Fruit fly (Drosophila melanogaster): ENCODE results near the gene Sxl.

The Sxl gene

DNA sequence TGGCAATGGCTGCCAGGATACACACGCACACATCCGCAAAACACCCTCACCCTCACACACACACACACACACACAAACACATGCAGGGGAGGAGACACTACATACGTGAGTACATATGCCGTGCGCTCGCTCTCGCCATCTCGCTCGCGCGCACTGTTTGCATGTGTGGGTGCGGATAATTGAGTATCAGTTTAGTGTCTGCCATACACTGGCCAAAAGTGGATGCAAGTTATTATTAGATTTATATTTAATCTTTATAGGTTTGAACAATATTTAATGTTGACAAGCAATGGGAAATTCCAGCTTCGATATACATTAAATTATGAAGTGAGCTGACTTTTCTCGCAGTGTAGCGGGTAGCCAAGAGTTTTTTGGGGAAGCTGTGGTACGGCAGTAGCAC lies 19.9 kb upstream of the Sxl start (continued):
- peak; percentile 17 for TF ChIP-seq Usf (GFP tag; optimal IDR thresholded peaks at IDR 0.05)
- peak; percentile 63; the same call in 1 of the 2 replicates for TF ChIP-seq sob (GFP tag; IDR thresholded peaks at IDR 0.05)
- TF ChIP-seq dpn (GFP tag; optimal IDR thresholded peaks at IDR 0.05): peak in 1 of 2 experiments; percentile 56
- TF ChIP-seq CG4707 (GFP tag; optimal IDR thresholded peaks at IDR 0.05): peak; percentile 40
- TF ChIP-seq Dp (GFP tag; optimal IDR thresholded peaks at IDR 0.05): no peak
- no peak for TF ChIP-seq nom (GFP tag; optimal IDR thresholded peaks at IDR 0.05)
- TF ChIP-seq CG4617 (GFP tag; optimal IDR thresholded peaks at IDR 0.05; ENCODE audit: borderline replicate concordance): peak; percentile 5
- TF ChIP-seq en (GFP tag; optimal IDR thresholded peaks at IDR 0.05): no peak
- TF ChIP-seq Oli (tag; optimal IDR thresholded peaks at IDR 0.05): peak; percentile 65
- 0 out of 3 replicates have a peak, but pooled peaks have one; percentile 27 for TF ChIP-seq CG11695 (GFP tag; IDR thresholded peaks at IDR 0.05)
- no peak for TF ChIP-seq Dip3 (GFP tag; optimal IDR thresholded peaks at IDR 0.05)
- no peak for TF ChIP-seq fu2 (GFP tag; optimal IDR thresholded peaks at IDR 0.05)
- TF ChIP-seq Doc3 (GFP tag; IDR thresholded peaks at IDR 0.05; ENCODE audit: partially characterized antibody): no peak
- TF ChIP-seq CG9797 (GFP tag; optimal IDR thresholded peaks at IDR 0.05): no peak
- TF ChIP-seq Doc2 (GFP tag; IDR thresholded peaks at IDR 0.05): no peak
- TF ChIP-seq CG4424 (GFP tag; optimal IDR thresholded peaks at IDR 0.05): peak; percentile 69
- no peak for TF ChIP-seq wdn (GFP tag; IDR thresholded peaks at IDR 0.05)
- TF ChIP-seq CkIIα-i1 (GFP tag; IDR thresholded peaks at IDR 0.05): no peak
- TF ChIP-seq CG11504 (tag; optimal IDR thresholded peaks at IDR 0.05): peak; percentile 73
- TF ChIP-seq Xbp1 (GFP tag; optimal IDR thresholded peaks at IDR 0.05): peak; percentile 65
- TF ChIP-seq bowl (GFP tag; IDR thresholded peaks at IDR 0.05): no peak
- TF ChIP-seq so (GFP tag; IDR thresholded peaks at IDR 0.05): no peak
- TF ChIP-seq Taf1 (GFP tag; IDR thresholded peaks at IDR 0.05): peak; percentile 41; the same call in 1 of the 2 replicates
- TF ChIP-seq CG13296 (GFP tag; optimal IDR thresholded peaks at IDR 0.05): peak; percentile 67
- TF ChIP-seq Abd-B (GFP tag; optimal IDR thresholded peaks at IDR 0.05): peak; percentile 42
- peak; percentile 22 for TF ChIP-seq CG2875 (GFP tag; optimal IDR thresholded peaks at IDR 0.05)
- no peak for TF ChIP-seq CG16813 (GFP tag; IDR thresholded peaks at IDR 0.05; ENCODE audit: partially characterized antibody)
- TF ChIP-seq usp (GFP tag; optimal IDR thresholded peaks at IDR 0.05): no peak
- no peak for TF ChIP-seq lbe (GFP tag; optimal IDR thresholded peaks at IDR 0.05)
- TF ChIP-seq gro (GFP tag; optimal IDR thresholded peaks at IDR 0.05): no peak
- TF ChIP-seq CG7786 (GFP tag; optimal IDR thresholded peaks at IDR 0.05): peak; percentile 25
- TF ChIP-seq CG3163 (GFP tag; optimal IDR thresholded peaks at IDR 0.05): no peak
- no peak for TF ChIP-seq ham (GFP tag; IDR thresholded peaks at IDR 0.05)
- peak; percentile 13 for TF ChIP-seq NC2β (GFP tag; optimal IDR thresholded peaks at IDR 0.05)
- peak; percentile 56 for TF ChIP-seq HmgZ (tag; optimal IDR thresholded peaks at IDR 0.05)
- peak; percentile 64 for TF ChIP-seq CG3281 (GFP tag; optimal IDR thresholded peaks at IDR 0.05)
- peak; percentile 27 for TF ChIP-seq CG31365 (tag; optimal IDR thresholded peaks at IDR 0.05)
- TF ChIP-seq sim (GFP tag; IDR thresholded peaks at IDR 0.05): peak; percentile 36; the same call in 1 of the 2 replicates
- peak; percentile 41 for TF ChIP-seq ind (GFP tag; optimal IDR thresholded peaks at IDR 0.05)
- no peak for TF ChIP-seq CG10274 (GFP tag; optimal IDR thresholded peaks at IDR 0.05)
- peak; percentile 66 for TF ChIP-seq twi (tag; optimal IDR thresholded peaks at IDR 0.05)
- TF ChIP-seq wek (GFP tag; optimal IDR thresholded peaks at IDR 0.05): no peak
- 0 out of 3 replicates have a peak, but pooled peaks have one; percentile 44 for TF ChIP-seq otp (GFP tag; IDR thresholded peaks at IDR 0.05)
- TF ChIP-seq Rx (GFP tag; IDR thresholded peaks at IDR 0.05): peak; percentile 43
- peak; percentile 70 for TF ChIP-seq Hmr (GFP tag; optimal IDR thresholded peaks at IDR 0.05)
- TF ChIP-seq Lhr (GFP tag; optimal IDR thresholded peaks at IDR 0.05): no peak
- TF ChIP-seq Poxn (GFP tag; IDR thresholded peaks at IDR 0.05): no peak
- peak; percentile 46; the same call in 1 of the 2 replicates for TF ChIP-seq CG9932 (GFP tag; IDR thresholded peaks at IDR 0.05)
- peak; percentile 36 for TF ChIP-seq CG17568 (GFP tag; optimal IDR thresholded peaks at IDR 0.05)
- no peak for TF ChIP-seq Side (GFP tag; optimal IDR thresholded peaks at IDR 0.05)
- no peak for TF ChIP-seq CG17612 (GFP tag; IDR thresholded peaks at IDR 0.05)
